Fruit fly (Drosophila melanogaster) whole organism, embryonic: ENCODE data around the gene CG4629.

Experiments used
- Atf-2 ChIP-seq: fragments of 200-800 bp; sonication (Bioruptor generic); optimal IDR thresholded peaks from 2 replicates; lab custom pipeline; 2016; ENCODE audit warnings: missing biosample characterization, missing genetic modification characterization
- CG10565 ChIP-seq: fragments of 200-800 bp; sonication (Bioruptor generic); optimal IDR thresholded peaks from 3 replicates; lab custom pipeline; 2016; ENCODE audit warnings: missing biosample characterization, mild to moderate bottlenecking, missing genetic modification characterization
- CG12659 ChIP-seq: fragments of 200-800 bp; sonication (Bioruptor generic); optimal IDR thresholded peaks from 3 replicates; lab custom pipeline; 2017; ENCODE audit warnings: mild to moderate bottlenecking, missing biosample characterization, missing genetic modification reagents, missing genetic modification characterization
- CG12942 ChIP-seq: fragments of 200-800 bp; sonication (Bioruptor generic); optimal IDR thresholded peaks from 3 replicates; lab custom pipeline; 2016; ENCODE audit warnings: missing biosample characterization, missing genetic modification characterization
- CG1529 ChIP-seq: fragments of 200-800 bp; sonication (Bioruptor generic); optimal IDR thresholded peaks from 3 replicates; lab custom pipeline; 2018; ENCODE audit warnings: missing biosample characterization, missing genetic modification characterization
- CG1832 ChIP-seq: fragments of 200-800 bp; sonication (Bioruptor generic); optimal IDR thresholded peaks from 2 replicates; lab custom pipeline; 2017; ENCODE audit warnings: missing biosample characterization, mild to moderate bottlenecking, missing genetic modification characterization, inconsistent platforms
- CG42726 ChIP-seq: fragments of 200-800 bp; sonication (Bioruptor generic); IDR thresholded peaks from 2 replicates; pipeline ENCODE4 v1.3.6; 2022; ENCODE audit warnings: missing biosample characterization, missing genetic modification characterization; ENCODE audit not compliant: partially characterized antibody
- CG6254 ChIP-seq: fragments of 200-800 bp; sonication (Bioruptor generic); optimal IDR thresholded peaks from 3 replicates; lab custom pipeline; 2017; ENCODE audit warnings: mild to moderate bottlenecking, missing biosample characterization, missing genetic modification reagents, missing genetic modification characterization
- CG6272 ChIP-seq: fragments of 200-800 bp; sonication (Bioruptor generic); IDR thresholded peaks from 2 replicates; pipeline ENCODE4 v1.3.6; 2022; ENCODE audit warnings: missing biosample characterization, missing genetic modification characterization
- CG7271 ChIP-seq: fragments of 200-800 bp; sonication (Bioruptor generic); optimal IDR thresholded peaks from 2 replicates; lab custom pipeline; 2018; ENCODE audit warnings: missing biosample characterization, mild to moderate bottlenecking, missing genetic modification characterization, moderate library complexity
- CG7928 ChIP-seq: fragments of 200-800 bp; sonication (Bioruptor generic); optimal IDR thresholded peaks from 2 replicates; lab custom pipeline; 2017; ENCODE audit warnings: missing biosample characterization, mild to moderate bottlenecking, missing genetic modification characterization
- CG8089 ChIP-seq: fragments of 200-800 bp; sonication (Bioruptor generic); optimal IDR thresholded peaks from 3 replicates; lab custom pipeline; 2016; ENCODE audit warnings: missing biosample characterization, missing genetic modification characterization
- CG8388 ChIP-seq: fragments of 200-800 bp; sonication (Bioruptor generic); optimal IDR thresholded peaks from 2 replicates; lab custom pipeline; 2019; ENCODE audit warnings: missing biosample characterization, mild to moderate bottlenecking, missing genetic modification characterization, moderate library complexity
- CG8765 ChIP-seq: fragments of 200-800 bp; sonication (Bioruptor generic); IDR thresholded peaks from 2 replicates; pipeline ENCODE4 v1.3.6; 2022; ENCODE audit warnings: missing biosample characterization, missing genetic modification characterization
- CG9727 ChIP-seq: fragments of 200-800 bp; sonication (Bioruptor generic); optimal IDR thresholded peaks from 3 replicates; lab custom pipeline; 2017; ENCODE audit warnings: missing biosample characterization, mild to moderate bottlenecking, missing genetic modification characterization
- D19A ChIP-seq: fragments of 200-800 bp; optimal IDR thresholded peaks from 3 replicates; lab custom pipeline; 2019; ENCODE audit warnings: missing biosample characterization, mild to moderate bottlenecking, missing genetic modification characterization, moderate library complexity
- ERR ChIP-seq: fragments of 200-800 bp; sonication (Bioruptor generic); optimal IDR thresholded peaks from 2 replicates; lab custom pipeline; 2016; ENCODE audit warnings: missing biosample characterization, missing genetic modification characterization
- Fer2 ChIP-seq: fragments of 200-800 bp; sonication (Bioruptor generic); optimal IDR thresholded peaks from 2 replicates; lab custom pipeline; 2018; ENCODE audit warnings: missing biosample characterization, mild to moderate bottlenecking, missing genetic modification characterization, moderate library complexity
- HLH3B ChIP-seq: fragments of 200-800 bp; sonication (Bioruptor generic); IDR thresholded peaks from 2 replicates; pipeline ENCODE4 v1.3.6; 2022; ENCODE audit warnings: missing biosample characterization, missing genetic modification characterization
- Hand ChIP-seq: fragments of 200-800 bp; sonication (Bioruptor generic); optimal IDR thresholded peaks from 2 replicates; lab custom pipeline; 2017; ENCODE audit warnings: mild to moderate bottlenecking, missing biosample characterization, missing genetic modification reagents, missing genetic modification characterization
- Lim3 ChIP-seq: fragments of 200-800 bp; sonication (Bioruptor generic); IDR thresholded peaks from 2 replicates; pipeline ENCODE4 v1.3.6; 2022; ENCODE audit warnings: missing biosample characterization, missing genetic modification characterization
- MTF-1 ChIP-seq: fragments of 200-800 bp; sonication (Bioruptor generic); optimal IDR thresholded peaks from 2 replicates; lab custom pipeline; 2018; ENCODE audit warnings: missing biosample characterization, mild to moderate bottlenecking, missing genetic modification characterization, borderline replicate concordance
- Med ChIP-seq: fragments of 200-800 bp; sonication (Bioruptor generic); peaks from one replicate; lab custom pipeline; 2016; ENCODE audit warnings: missing biosample characterization, missing genetic modification characterization, mild to moderate bottlenecking, inconsistent platforms, moderate library complexity
- Meics ChIP-seq: fragments of 200-800 bp; sonication (Bioruptor generic); optimal IDR thresholded peaks from 2 replicates; lab custom pipeline; 2017; ENCODE audit warnings: missing biosample characterization, mild to moderate bottlenecking, missing genetic modification characterization
- Sin3A ChIP-seq: fragments of >200 bp; optimal IDR thresholded peaks from 2 replicates; lab custom pipeline; 2018
- Sry-δ ChIP-seq: fragments of 200-800 bp; sonication (Bioruptor generic); optimal IDR thresholded peaks from 2 replicates; lab custom pipeline; 2016; ENCODE audit warnings: missing biosample characterization, missing genetic modification characterization
- YL-1 ChIP-seq: fragments of 200-800 bp; sonication (Bioruptor generic); optimal IDR thresholded peaks from 3 replicates; lab custom pipeline; 2017; ENCODE audit warnings: missing biosample characterization, mild to moderate bottlenecking, missing genetic modification characterization
- aop ChIP-seq: fragments of 200-800 bp; sonication (Bioruptor generic); IDR thresholded peaks from 2 replicates; pipeline ENCODE4 v1.3.6; 2022; ENCODE audit warnings: missing biosample characterization, missing genetic modification characterization
- ato ChIP-seq: fragments of 200-800 bp; sonication (Bioruptor generic); IDR thresholded peaks from 2 replicates; pipeline ENCODE4 v1.3.6; 2022; ENCODE audit warnings: missing biosample characterization, missing genetic modification characterization; ENCODE audit not compliant: partially characterized antibody
- bab2 ChIP-seq: fragments of 200-800 bp; sonication (Bioruptor generic); optimal IDR thresholded peaks from 2 replicates; lab custom pipeline; 2016; ENCODE audit warnings: missing biosample characterization, missing genetic modification characterization
- btn ChIP-seq: fragments of 200-800 bp; sonication (Bioruptor generic); optimal IDR thresholded peaks from 2 replicates; lab custom pipeline; 2016; ENCODE audit warnings: missing biosample characterization, missing genetic modification characterization
- cad ChIP-seq: fragments of >200 bp; optimal IDR thresholded peaks from 2 replicates; lab custom pipeline; 2017; ENCODE audit warnings: missing biosample characterization, missing genetic modification characterization
- chn ChIP-seq: fragments of 200-800 bp; sonication (Bioruptor generic); optimal IDR thresholded peaks from 2 replicates; lab custom pipeline; 2016; ENCODE audit warnings: missing biosample characterization, missing genetic modification characterization
- danr ChIP-seq: fragments of 200-800 bp; sonication (Bioruptor generic); IDR thresholded peaks from 2 replicates; pipeline ENCODE4 v1.3.6; 2022; ENCODE audit warnings: missing biosample characterization, missing genetic modification characterization
- ems ChIP-seq: fragments of 200-800 bp; sonication (Bioruptor generic); optimal IDR thresholded peaks from 3 replicates; lab custom pipeline; 2016; ENCODE audit warnings: missing biosample characterization, missing genetic modification characterization
- esg ChIP-seq: fragments of 200-800 bp; sonication (Bioruptor generic); conservative IDR thresholded peaks from 2 replicates; pipeline ENCODE4 v1.3.6; 2022; ENCODE audit warnings: missing biosample characterization, missing genetic modification characterization
- fd64A ChIP-seq: fragments of 200-800 bp; sonication (Bioruptor generic); optimal IDR thresholded peaks from 3 replicates; lab custom pipeline; 2018; ENCODE audit warnings: missing biosample characterization, mild to moderate bottlenecking, missing genetic modification characterization
- fru ChIP-seq: fragments of >200 bp; optimal IDR thresholded peaks from 2 replicates; lab custom pipeline; 2017
- fu2 ChIP-seq: fragments of 200-800 bp; sonication (Bioruptor generic); optimal IDR thresholded peaks from 2 replicates; lab custom pipeline; 2016; ENCODE audit warnings: missing biosample characterization, missing genetic modification characterization
- gcm ChIP-seq: fragments of 200-800 bp; sonication (Bioruptor generic); optimal IDR thresholded peaks from 2 replicates; lab custom pipeline; 2019; ENCODE audit warnings: missing biosample characterization, mild to moderate bottlenecking, missing genetic modification characterization, moderate library complexity
- gsb-n ChIP-seq: fragments of 200-800 bp; sonication (Bioruptor generic); optimal IDR thresholded peaks from 3 replicates; lab custom pipeline; 2018; ENCODE audit warnings: missing biosample characterization, mild to moderate bottlenecking, missing genetic modification characterization
- klu ChIP-seq: fragments of 200-800 bp; sonication (Bioruptor generic); IDR thresholded peaks from 2 replicates; pipeline ENCODE4 v1.3.6; 2022; ENCODE audit warnings: missing biosample characterization, missing genetic modification characterization
- mld ChIP-seq: fragments of 200-800 bp; sonication (Bioruptor generic); IDR thresholded peaks from 3 replicates; pipeline ENCODE4 v1.3.6; 2022; ENCODE audit warnings: missing biosample characterization, missing genetic modification characterization; ENCODE audit not compliant: partially characterized antibody
- nerfin-1 ChIP-seq: fragments of 200-800 bp; sonication (Bioruptor generic); optimal IDR thresholded peaks from 3 replicates; lab custom pipeline; 2019; ENCODE audit warnings: missing biosample characterization, mild to moderate bottlenecking, missing genetic modification characterization, moderate library complexity
- pho ChIP-seq: fragments of 200-800 bp; sonication (Bioruptor generic); optimal IDR thresholded peaks from 2 replicates; lab custom pipeline; 2016; ENCODE audit warnings: missing biosample characterization, missing genetic modification characterization
- ro ChIP-seq: fragments of 200-800 bp; sonication (Bioruptor generic); IDR thresholded peaks from 2 replicates; pipeline ENCODE4 v1.3.6; 2022; ENCODE audit warnings: missing biosample characterization, missing genetic modification characterization
- run ChIP-seq: fragments of 200-800 bp; sonication (Bioruptor generic); optimal IDR thresholded peaks from 3 replicates; lab custom pipeline; 2018; ENCODE audit warnings: missing biosample characterization, mild to moderate bottlenecking, missing genetic modification characterization
- salm ChIP-seq: fragments of 200-800 bp; sonication (Bioruptor generic); optimal IDR thresholded peaks from 2 replicates; lab custom pipeline; 2018; ENCODE audit warnings: missing biosample characterization, mild to moderate bottlenecking, missing genetic modification characterization
- slbo ChIP-seq: fragments of 200-800 bp; sonication (Bioruptor generic); IDR thresholded peaks from 2 replicates; pipeline ENCODE4 v1.3.6; 2022; ENCODE audit warnings: missing biosample characterization, missing genetic modification characterization
- slou ChIP-seq: fragments of 200-800 bp; sonication (Bioruptor generic); optimal IDR thresholded peaks from 3 replicates; lab custom pipeline; 2016; ENCODE audit warnings: missing biosample characterization, missing genetic modification characterization
- so ChIP-seq: fragments of 200-800 bp; sonication (Bioruptor generic); IDR thresholded peaks from 3 replicates; pipeline ENCODE4 v1.3.6; 2022; ENCODE audit warnings: missing biosample characterization, missing genetic modification characterization
- tgo ChIP-seq: fragments of 200-800 bp; sonication (Bioruptor generic); IDR thresholded peaks from 3 replicates; pipeline ENCODE4 v1.3.6; 2022; ENCODE audit warnings: missing biosample characterization, missing genetic modification characterization
- zfh1 ChIP-seq: fragments of 200-800 bp; sonication (Bioruptor generic); IDR thresholded peaks from 3 replicates; pipeline ENCODE4 v1.3.6; 2022; ENCODE audit warnings: missing biosample characterization, missing genetic modification characterization

Gene CG4629

DNA sequence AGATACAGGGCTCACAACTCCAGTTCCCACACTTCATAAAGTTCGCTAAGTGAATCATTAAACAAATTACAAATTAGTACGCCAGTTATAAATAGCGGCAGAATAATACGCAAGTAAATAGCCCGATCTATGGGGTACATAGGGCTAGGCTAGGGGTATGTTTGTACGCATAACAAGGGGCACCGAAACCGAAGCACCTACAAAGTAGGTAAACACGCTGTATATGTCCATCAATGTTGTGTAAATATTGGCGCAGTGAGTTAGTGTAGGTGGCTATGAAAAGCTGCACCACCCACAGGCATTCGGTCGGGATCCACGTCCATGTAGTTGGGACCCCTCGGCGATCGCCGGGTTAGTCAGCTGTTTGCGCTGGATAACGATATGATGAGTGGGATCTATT is 30.1 kb downstream of the CG4629 start (continued):
- TF ChIP-seq Atf-2 (peak; percentile 84), CG8089 (GFP tag; lab: Kevin White, UChicago) (peak; percentile 94), klu (peak; percentile 76), slbo (GFP tag; lab: Robert Waterston, UW) (peak; percentile 79), cad (GFP tag; lab: Kevin White, UChicago) (no peak), HLH3B (GFP tag; lab: Robert Waterston, UW) (peak; percentile 92), zfh1 (peak; percentile 95), CG12659 (GFP tag; lab: Kevin White, UChicago) (peak; percentile 94), CG6254 (GFP tag; lab: Kevin White, UChicago) (peak; percentile 93), CG7928 (peak; percentile 74), CG10565 (GFP tag; lab: Kevin White, UChicago) (peak; percentile 83), bab2 (peak; percentile 97), Hand (GFP tag; lab: Kevin White, UChicago) (peak; percentile 70), ato (GFP tag; lab: Robert Waterston, UW) (no peak), D19A (tag; lab: Kevin White, UChicago) (peak; percentile 73), so (peak; percentile 93), aop (GFP tag; lab: Robert Waterston, UW) (peak; percentile 78; the same call in 1 of the 2 replicates), gcm (GFP tag; lab: Kevin White, UChicago) (peak; percentile 94), MTF-1 (GFP tag; lab: Kevin White, UChicago) (peak; percentile 98), CG6272 (GFP tag; lab: Robert Waterston, UW) (no peak), YL-1 (peak; percentile 97), CG12942 (GFP tag; lab: Kevin White, UChicago) (peak; percentile 93), chn (GFP tag; lab: Kevin White, UChicago) (peak; percentile 83), Lim3 (GFP tag; lab: Robert Waterston, UW) (no peak), pho (GFP tag; lab: Kevin White, UChicago) (peak; percentile 93), fru (lab: Kevin White, UChicago) (no peak), CG1832 (GFP tag; lab: Kevin White, UChicago) (no peak), esg (GFP tag; lab: Robert Waterston, UW) (peak; percentile 32; the same call in 1 of the 2 replicates), danr (GFP tag; lab: Robert Waterston, UW) (peak; percentile 82), CG1529 (GFP tag; lab: Kevin White, UChicago) (peak; percentile 97), fu2 (GFP tag; lab: Kevin White, UChicago) (peak; percentile 74), CG7271 (tag; lab: Kevin White, UChicago) (peak; percentile 90), CG42726 (GFP tag; lab: Robert Waterston, UW) (no peak)

DNA sequence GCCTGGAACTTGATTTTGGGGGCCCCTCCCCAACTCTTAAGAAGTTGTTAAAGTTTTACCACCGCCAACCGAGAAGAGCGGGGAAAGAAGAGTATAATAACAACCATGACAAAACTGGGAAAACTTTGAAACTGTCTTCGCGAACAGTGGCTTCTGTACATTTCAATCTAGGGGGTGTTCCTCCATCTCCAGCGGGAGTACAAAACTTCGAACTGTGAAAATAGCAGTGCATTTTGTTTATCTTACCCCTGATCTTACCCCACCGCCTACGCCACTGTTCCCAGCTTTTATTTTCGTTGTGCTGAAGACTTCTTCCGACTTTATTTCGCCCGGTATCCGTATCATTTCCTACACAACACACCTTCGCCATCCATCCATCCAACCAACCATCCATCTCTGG is 31.4 kb downstream of the CG4629 start:
- TF ChIP-seq Sry-δ (GFP tag; lab: Kevin White, UChicago) (no peak), Med (GFP tag; lab: Kevin White, UChicago) (peak; percentile 85), Sin3A (lab: Kevin White, UChicago) (no peak), ro (GFP tag; lab: Robert Waterston, UW) (no peak), CG9727 (GFP tag; lab: Kevin White, UChicago) (no peak), ERR (GFP tag; lab: Kevin White, UChicago) (no peak), slou (GFP tag; lab: Kevin White, UChicago) (no peak), fru (lab: Kevin White, UChicago) (no peak), fd64A (no peak), CG8765 (no peak), btn (GFP tag; lab: Kevin White, UChicago) (no peak), ems (GFP tag; lab: Kevin White, UChicago) (no peak), Fer2 (tag; lab: Kevin White, UChicago) (no peak), gsb-n (tag; lab: Kevin White, UChicago) (no peak), run (tag; lab: Kevin White, UChicago) (no peak), mld (GFP tag; lab: Robert Waterston, UW) (no peak), nerfin-1 (tag; lab: Kevin White, UChicago) (no peak), tgo (GFP tag; lab: Robert Waterston, UW) (no peak), Meics (peak; percentile 33), salm (tag; lab: Kevin White, UChicago) (no peak), CG8388 (no peak)
